Fruit fly (Drosophila melanogaster) whole organism, embryonic: ENCODE data around the gene CG5968.

ENCODE experiments used
- Aef1 ChIP-seq: fragments of 200-800 bp; sonication (Bioruptor generic); IDR thresholded peaks from 3 replicates; pipeline ENCODE4 v1.3.6; 2022; ENCODE audit warnings: missing biosample characterization, missing genetic modification characterization
- Antp ChIP-seq: fragments of 200-800 bp; sonication (Bioruptor generic); optimal IDR thresholded peaks from 3 replicates; lab custom pipeline; 2016; ENCODE audit warnings: missing biosample characterization, missing genetic modification characterization
- Awh ChIP-seq: fragments of 200-800 bp; sonication (Bioruptor generic); IDR thresholded peaks from 2 replicates; pipeline ENCODE4, ENCODE4 v1.3.6; 2022; ENCODE audit warnings: missing biosample characterization, missing genetic modification characterization
- Bgb ChIP-seq: fragments of 200-800 bp; sonication (Bioruptor generic); IDR thresholded peaks from 2 replicates; pipeline ENCODE4 v1.3.6; 2022; ENCODE audit warnings: missing biosample characterization, missing genetic modification characterization; ENCODE audit not compliant: partially characterized antibody
- CG10267 ChIP-seq: fragments of 200-800 bp; sonication (Bioruptor generic); optimal IDR thresholded peaks from 2 replicates; lab custom pipeline; 2018; ENCODE audit warnings: missing biosample characterization, mild to moderate bottlenecking, missing genetic modification characterization, moderate library complexity
- CG12236 ChIP-seq: fragments of 200-800 bp; sonication (Bioruptor generic); optimal IDR thresholded peaks from 2 replicates; lab custom pipeline; 2016; ENCODE audit warnings: missing biosample characterization, missing genetic modification characterization
- CG13775 ChIP-seq: fragments of 200-800 bp; sonication (Bioruptor generic); optimal IDR thresholded peaks from 3 replicates; lab custom pipeline; 2017; ENCODE audit warnings: missing biosample characterization, mild to moderate bottlenecking, missing genetic modification characterization
- CG15011 ChIP-seq: fragments of 200-800 bp; sonication (Bioruptor generic); optimal IDR thresholded peaks from 3 replicates; lab custom pipeline; 2018; ENCODE audit warnings: missing biosample characterization, mild to moderate bottlenecking, missing genetic modification characterization
- CG18619 ChIP-seq: fragments of 200-800 bp; sonication (Bioruptor generic); optimal IDR thresholded peaks from 3 replicates; lab custom pipeline; 2017; ENCODE audit warnings: missing biosample characterization, mild to moderate bottlenecking, missing genetic modification characterization
- CG31388 ChIP-seq: fragments of 200-800 bp; sonication (Bioruptor generic); optimal IDR thresholded peaks from 2 replicates; lab custom pipeline; 2016; ENCODE audit warnings: missing biosample characterization, missing genetic modification characterization
- CG3847 ChIP-seq: fragments of 200-800 bp; sonication (Bioruptor generic); IDR thresholded peaks from 2 replicates; pipeline ENCODE4 v1.3.6; 2022; ENCODE audit warnings: missing biosample characterization, missing genetic modification characterization
- CG4424 ChIP-seq: fragments of 200-800 bp; sonication (Bioruptor generic); optimal IDR thresholded peaks from 3 replicates; lab custom pipeline; 2016; ENCODE audit warnings: missing biosample characterization, missing genetic modification characterization
- CG5245 ChIP-seq: fragments of 200-800 bp; sonication (Bioruptor generic); optimal IDR thresholded peaks from 3 replicates; lab custom pipeline; 2016; ENCODE audit warnings: missing biosample characterization, missing genetic modification characterization
- CG6254 ChIP-seq: fragments of 200-800 bp; sonication (Bioruptor generic); optimal IDR thresholded peaks from 3 replicates; lab custom pipeline; 2017; ENCODE audit warnings: mild to moderate bottlenecking, missing biosample characterization, missing genetic modification reagents, missing genetic modification characterization
- CG6791 ChIP-seq: fragments of 200-800 bp; sonication (Bioruptor generic); IDR thresholded peaks from 3 replicates; pipeline ENCODE4 v1.3.6; 2022; ENCODE audit warnings: missing biosample characterization, missing genetic modification characterization; ENCODE audit not compliant: partially characterized antibody
- CG7372 ChIP-seq: fragments of 200-800 bp; sonication (Bioruptor generic); IDR thresholded peaks from 2 replicates; pipeline ENCODE4 v1.3.6; 2022; ENCODE audit warnings: missing biosample characterization, missing genetic modification characterization
- CG7786 ChIP-seq: fragments of 200-800 bp; sonication (Bioruptor generic); optimal IDR thresholded peaks from 2 replicates; lab custom pipeline; 2016; ENCODE audit warnings: missing biosample characterization, missing genetic modification characterization
- CG8765 ChIP-seq: fragments of 200-800 bp; sonication (Bioruptor generic); IDR thresholded peaks from 2 replicates; pipeline ENCODE4 v1.3.6; 2022; ENCODE audit warnings: missing biosample characterization, missing genetic modification characterization
- CG9932 ChIP-seq: fragments of 200-800 bp; sonication (Bioruptor generic); IDR thresholded peaks from 2 replicates; pipeline ENCODE4 v1.3.6; 2022; ENCODE audit warnings: missing biosample characterization, missing genetic modification characterization
- CHES-1-like ChIP-seq: fragments of 200-800 bp; sonication (Bioruptor generic); optimal IDR thresholded peaks from 2 replicates; lab custom pipeline; 2016; ENCODE audit warnings: missing biosample characterization, missing genetic modification characterization
- Dbx ChIP-seq: fragments of 200-800 bp; sonication (Bioruptor generic); IDR thresholded peaks from 3 replicates; pipeline ENCODE4 v1.3.6; 2022; ENCODE audit warnings: missing biosample characterization, missing genetic modification characterization
- Dip3 ChIP-seq: fragments of 200-800 bp; sonication (Bioruptor generic); optimal IDR thresholded peaks from 3 replicates; lab custom pipeline; 2016; ENCODE audit warnings: missing biosample characterization, missing genetic modification characterization
- Fer1 ChIP-seq: fragments of 200-800 bp; sonication (Bioruptor generic); optimal IDR thresholded peaks from 2 replicates; lab custom pipeline; 2017; ENCODE audit warnings: missing biosample characterization, mild to moderate bottlenecking, missing genetic modification characterization
- Fer3 ChIP-seq: fragments of 200-800 bp; sonication (Bioruptor generic); optimal IDR thresholded peaks from 2 replicates; lab custom pipeline; 2018; ENCODE audit warnings: missing biosample characterization, mild to moderate bottlenecking, missing genetic modification characterization, moderate library complexity
- MESR4 ChIP-seq: fragments of 200-800 bp; sonication (Bioruptor generic); optimal IDR thresholded peaks from 2 replicates; lab custom pipeline; 2018; ENCODE audit warnings: missing biosample characterization, mild to moderate bottlenecking, missing genetic modification characterization, moderate library complexity
- NFAT ChIP-seq: fragments of 200-800 bp; sonication (Bioruptor generic); IDR thresholded peaks from 2 replicates; pipeline ENCODE4 v1.3.6; 2022; ENCODE audit warnings: missing biosample characterization, missing genetic modification characterization
- Neu2 ChIP-seq: fragments of 200-800 bp; sonication (Bioruptor generic); optimal IDR thresholded peaks from 3 replicates; lab custom pipeline; 2016; ENCODE audit warnings: missing biosample characterization, missing genetic modification characterization, borderline replicate concordance
- NfI ChIP-seq: fragments of 200-800 bp; sonication (Bioruptor generic); optimal IDR thresholded peaks from 3 replicates; lab custom pipeline; 2018; ENCODE audit warnings: missing biosample characterization, mild to moderate bottlenecking, missing genetic modification characterization, moderate library complexity
- Ravus ChIP-seq: fragments of 200-800 bp; sonication (Bioruptor generic); IDR thresholded peaks from 2 replicates; pipeline ENCODE4 v1.3.6; 2022; ENCODE audit warnings: missing biosample characterization, missing genetic modification characterization
- Ssrp ChIP-seq: fragments of 200-800 bp; sonication (Bioruptor generic); optimal IDR thresholded peaks from 2 replicates; lab custom pipeline; 2018; ENCODE audit warnings: missing biosample characterization, mild to moderate bottlenecking, missing genetic modification characterization, moderate library complexity
- btn ChIP-seq: fragments of 200-800 bp; sonication (Bioruptor generic); optimal IDR thresholded peaks from 2 replicates; lab custom pipeline; 2016; ENCODE audit warnings: missing biosample characterization, missing genetic modification characterization
- cad ChIP-seq: fragments of >200 bp; optimal IDR thresholded peaks from 2 replicates; lab custom pipeline; 2017; ENCODE audit warnings: missing biosample characterization, missing genetic modification characterization
- cas ChIP-seq: fragments of 200-800 bp; sonication (Bioruptor generic); IDR thresholded peaks from 2 replicates; pipeline ENCODE4 v1.3.6; 2022; ENCODE audit warnings: missing biosample characterization, missing genetic modification characterization
- croc ChIP-seq: fragments of 200-800 bp; sonication (Bioruptor generic); conservative IDR thresholded peaks from 3 replicates; pipeline ENCODE4 v1.3.6; 2022; ENCODE audit warnings: missing biosample characterization, missing genetic modification characterization
- emc ChIP-seq: fragments of 200-800 bp; sonication (Bioruptor generic); optimal IDR thresholded peaks from 2 replicates; lab custom pipeline; 2016; ENCODE audit warnings: missing biosample characterization, missing genetic modification characterization
- en ChIP-seq: fragments of 200-800 bp; sonication (Bioruptor generic); optimal IDR thresholded peaks from 2 replicates; lab custom pipeline; 2016; ENCODE audit warnings: missing biosample characterization, missing genetic modification characterization
- fd102C ChIP-seq: fragments of 200-800 bp; sonication (Bioruptor generic); optimal IDR thresholded peaks from 2 replicates; lab custom pipeline; 2018; ENCODE audit warnings: missing biosample characterization, mild to moderate bottlenecking, missing genetic modification characterization, moderate library complexity
- gcm ChIP-seq: fragments of 200-800 bp; sonication (Bioruptor generic); optimal IDR thresholded peaks from 2 replicates; lab custom pipeline; 2019; ENCODE audit warnings: missing biosample characterization, mild to moderate bottlenecking, missing genetic modification characterization, moderate library complexity
- hb ChIP-seq: fragments of 200-800 bp; sonication (Bioruptor generic); IDR thresholded peaks from 3 replicates; pipeline ENCODE4 v1.3.6; 2022; ENCODE audit warnings: missing biosample characterization, missing genetic modification characterization; ENCODE audit not compliant: partially characterized antibody
- hkb ChIP-seq, 2 experiments: fragments of 200-800 bp in 1 of 2; fragments of >200 bp in 1 of 2; sonication (Bioruptor generic) in 1 of 2; IDR thresholded peaks in 1 of 2; optimal IDR thresholded peaks in 1 of 2; 2 replicates each; pipeline versions ENCODE4 v1.3.6 to Lab custom; 2017 to 2022; ENCODE audit warnings: missing biosample characterization in 1 of 2, missing genetic modification characterization in 1 of 2
- hth ChIP-seq: fragments of >200 bp; optimal IDR thresholded peaks from 2 replicates; lab custom pipeline; 2017; ENCODE audit warnings: inconsistent platforms
- insv ChIP-seq, 2 experiments: fragments of 200-800 bp; sonication (Bioruptor generic); optimal IDR thresholded peaks; 3 replicates each; lab custom pipeline; 2016 to 2018; ENCODE audit warnings: missing biosample characterization in 2 of 2, missing genetic modification characterization in 2 of 2
- lilli ChIP-seq: fragments of 200-800 bp; sonication (Bioruptor generic); optimal IDR thresholded peaks from 3 replicates; lab custom pipeline; 2016; ENCODE audit warnings: missing biosample characterization, missing genetic modification characterization
- peb ChIP-seq: fragments of 200-800 bp; sonication (Bioruptor generic); IDR thresholded peaks from 2 replicates; pipeline ENCODE4 v1.3.6; 2022; ENCODE audit warnings: missing biosample characterization, missing genetic modification characterization
- pho ChIP-seq: fragments of 200-800 bp; sonication (Bioruptor generic); optimal IDR thresholded peaks from 2 replicates; lab custom pipeline; 2016; ENCODE audit warnings: missing biosample characterization, missing genetic modification characterization
- pnt ChIP-seq: fragments of 200-800 bp; sonication (Bioruptor generic); optimal IDR thresholded peaks from 3 replicates; lab custom pipeline; 2016; ENCODE audit warnings: missing biosample characterization, missing genetic modification characterization
- ro ChIP-seq: fragments of 200-800 bp; sonication (Bioruptor generic); IDR thresholded peaks from 2 replicates; pipeline ENCODE4 v1.3.6; 2022; ENCODE audit warnings: missing biosample characterization, missing genetic modification characterization
- run ChIP-seq: fragments of 200-800 bp; sonication (Bioruptor generic); optimal IDR thresholded peaks from 3 replicates; lab custom pipeline; 2018; ENCODE audit warnings: missing biosample characterization, mild to moderate bottlenecking, missing genetic modification characterization
- sc ChIP-seq, 3 experiments: fragments of >200 bp in 2 of 3; fragments of 200-800 bp in 1 of 3; sonication (Bioruptor generic) in 1 of 3; optimal IDR thresholded peaks; 2 replicates in 2 of 3; 3 replicates in 1 of 3; lab custom pipeline; 2017; ENCODE audit warnings: mild to moderate bottlenecking in 1 of 3, missing biosample characterization in 1 of 3, missing genetic modification characterization in 1 of 3, missing genetic modification reagents in 1 of 3
- zen ChIP-seq: fragments of 200-800 bp; sonication (Bioruptor generic); optimal IDR thresholded peaks from 3 replicates; lab custom pipeline; 2018; ENCODE audit warnings: missing biosample characterization, mild to moderate bottlenecking, missing genetic modification characterization, moderate library complexity

The CG5968 gene

dm6 chr2L:16526015-16526518 lies 23.7 kb downstream of the CG5968 start (continued):
- no peak for TF ChIP-seq run
- TF ChIP-seq CHES-1-like: peak; percentile 44
- no peak for TF ChIP-seq CG5245 (GFP tag; lab: Kevin White, UChicago)
- TF ChIP-seq Dip3 (GFP tag; lab: Kevin White, UChicago): no peak
- TF ChIP-seq cas: no peak
- TF ChIP-seq CG3847 (GFP tag; lab: Robert Waterston, UW): peak; percentile 9; the same call in 1 of the 2 replicates
- TF ChIP-seq CG6791: peak; percentile 44; the same call in 1 of the 3 replicates
- TF ChIP-seq lilli (GFP tag; lab: Kevin White, UChicago): no peak
- no peak for TF ChIP-seq CG12236
- peak; percentile 49 for TF ChIP-seq Fer1
- no peak for TF ChIP-seq zen
- no peak for TF ChIP-seq btn (GFP tag; lab: Kevin White, UChicago)
- TF ChIP-seq Awh (GFP tag; lab: Robert Waterston, UW): no peak
- peak; percentile 18 for TF ChIP-seq NfI (GFP tag; lab: Kevin White, UChicago)
- TF ChIP-seq CG7786 (GFP tag; lab: Kevin White, UChicago): no peak
- TF ChIP-seq CG15011 (GFP tag; lab: Kevin White, UChicago): no peak
- no peak for TF ChIP-seq pnt (GFP tag; lab: Kevin White, UChicago)
- TF ChIP-seq hth (lab: Kevin White, UChicago): no peak
- TF ChIP-seq Ravus: no peak
- TF ChIP-seq CG18619: no peak
- no peak for TF ChIP-seq en (GFP tag; lab: Kevin White, UChicago)
- TF ChIP-seq CG9932 (GFP tag; lab: Robert Waterston, UW): peak; percentile 52
- TF ChIP-seq Neu2 (GFP tag; lab: Kevin White, UChicago): no peak
- peak; percentile 96 for TF ChIP-seq Aef1 (GFP tag; lab: Robert Waterston, UW)
- no peak for TF ChIP-seq hkb (optimal IDR thresholded peaks at IDR 0.05; lab: Kevin White, UChicago)
- 0 out of 2 replicates have a peak, but pooled peaks have one; percentile 28 for TF ChIP-seq hkb (GFP tag; IDR thresholded peaks at IDR 0.05; lab: Robert Waterston, UW)
- peak; percentile 53; the same call in 1 of the 2 replicates for TF ChIP-seq NFAT (GFP tag; lab: Robert Waterston, UW)
- TF ChIP-seq ro: no peak
- no peak for TF ChIP-seq emc (GFP tag; lab: Kevin White, UChicago)
- TF ChIP-seq CG13775 (GFP tag; lab: Kevin White, UChicago): no peak
- no peak for TF ChIP-seq Antp
- TF ChIP-seq Fer3: peak; percentile 29
- no peak for TF ChIP-seq sc (optimal IDR thresholded peaks at IDR 0.05; lab: Kevin White, UChicago)
- no peak for TF ChIP-seq sc (GFP tag; optimal IDR thresholded peaks at IDR 0.05; lab: Kevin White, UChicago)
- peak; percentile 67; the same call in 2 of the 3 replicates for TF ChIP-seq Dbx
- no peak for TF ChIP-seq CG31388 (GFP tag; lab: Kevin White, UChicago)
- no peak for TF ChIP-seq CG7372 (GFP tag; lab: Robert Waterston, UW)
- TF ChIP-seq Bgb: peak; percentile 67
- TF ChIP-seq croc (GFP tag; lab: Robert Waterston, UW): no peak
- TF ChIP-seq insv (GFP tag; optimal IDR thresholded peaks at IDR 0.05; lab: Kevin White, UChicago): no peak
- no peak for TF ChIP-seq CG4424 (GFP tag; lab: Kevin White, UChicago)
- TF ChIP-seq peb (GFP tag; lab: Robert Waterston, UW): 0 out of 2 replicates have a peak, but pooled peaks have one; percentile 15
- TF ChIP-seq pho (GFP tag; lab: Kevin White, UChicago): no peak
- TF ChIP-seq fd102C: no peak
- TF ChIP-seq Ssrp: no peak
- no peak for TF ChIP-seq CG10267 (tag; lab: Kevin White, UChicago)
- TF ChIP-seq CG6254 (GFP tag; lab: Kevin White, UChicago): peak; percentile 38
- no peak for TF ChIP-seq cad
- TF ChIP-seq gcm (GFP tag; lab: Kevin White, UChicago): peak; percentile 38
- peak; percentile 46; the same call in 1 of the 2 replicates for TF ChIP-seq CG8765 (GFP tag; lab: Robert Waterston, UW)
- TF ChIP-seq MESR4 (GFP tag; lab: Kevin White, UChicago): no peak
- TF ChIP-seq hb (GFP tag; lab: Robert Waterston, UW): no peak
